Fruit fly (Drosophila melanogaster) whole organism, prepupa: Measurements from ENCODE around the gene CG8372.

ENCODE experiments used
- Blimp-1 ChIP-seq: fragments of 200-800 bp; sonication (Bioruptor generic); optimal IDR thresholded peaks from 3 replicates; lab custom pipeline; 2017; ENCODE audit warnings: missing biosample characterization, missing genetic modification characterization, mild to moderate bottlenecking, moderate library complexity, missing genetic modification reagents
- CG10631 ChIP-seq: fragments of 200-800 bp; sonication (Bioruptor generic); optimal IDR thresholded peaks from 2 replicates; lab custom pipeline; 2016; ENCODE audit warnings: missing biosample characterization, missing genetic modification characterization
- CG10669 ChIP-seq: fragments of 200-800 bp; sonication (Bioruptor generic); optimal IDR thresholded peaks from 3 replicates; lab custom pipeline; 2018; ENCODE audit warnings: missing biosample characterization, mild to moderate bottlenecking, missing genetic modification characterization, moderate library complexity
- CG11294 ChIP-seq: fragments of 200-800 bp; sonication (Bioruptor generic); IDR thresholded peaks from 2 replicates; pipeline ENCODE4 v1.3.6; 2022; ENCODE audit warnings: missing biosample characterization, missing genetic modification characterization
- CG11762 ChIP-seq: fragments of 200-800 bp; sonication (Bioruptor generic); optimal IDR thresholded peaks from 3 replicates; lab custom pipeline; 2016; ENCODE audit warnings: missing biosample characterization, missing genetic modification characterization; ENCODE audit not compliant: insufficient read depth
- CG11902 ChIP-seq: fragments of 200-800 bp; sonication (Bioruptor generic); optimal IDR thresholded peaks from 3 replicates; lab custom pipeline; 2016; ENCODE audit warnings: missing biosample characterization, missing genetic modification characterization
- CG15336 ChIP-seq: fragments of 200-800 bp; sonication (Bioruptor generic); IDR thresholded peaks from 2 replicates; pipeline ENCODE4 v1.3.6; 2022; ENCODE audit warnings: missing biosample characterization, missing genetic modification characterization
- CG1621 ChIP-seq: fragments of 200-800 bp; sonication (Bioruptor generic); optimal IDR thresholded peaks from 3 replicates; lab custom pipeline; 2018; ENCODE audit warnings: missing biosample characterization, mild to moderate bottlenecking, missing genetic modification characterization
- CG16779 ChIP-seq: fragments of 200-800 bp; sonication (Bioruptor generic); optimal IDR thresholded peaks from 3 replicates; lab custom pipeline; 2017; ENCODE audit warnings: missing biosample characterization, mild to moderate bottlenecking, missing genetic modification characterization
- CG3032 ChIP-seq: fragments of 200-800 bp; optimal IDR thresholded peaks from 2 replicates; lab custom pipeline; 2019; ENCODE audit warnings: missing biosample characterization, mild to moderate bottlenecking, missing genetic modification characterization, moderate library complexity
- CG32006 ChIP-seq: fragments of 200-800 bp; sonication (Bioruptor generic); optimal IDR thresholded peaks from 3 replicates; lab custom pipeline; 2017; ENCODE audit warnings: missing biosample characterization, mild to moderate bottlenecking, missing genetic modification characterization
- CG34406 ChIP-seq: fragments of 200-800 bp; sonication (Bioruptor generic); optimal IDR thresholded peaks from 3 replicates; lab custom pipeline; 2016; ENCODE audit warnings: missing biosample characterization, missing genetic modification characterization
- CG3919 ChIP-seq: fragments of 200-800 bp; sonication (Bioruptor generic); optimal IDR thresholded peaks from 3 replicates; lab custom pipeline; 2016; ENCODE audit warnings: missing biosample characterization, missing genetic modification characterization
- CG4318 ChIP-seq: fragments of 200-800 bp; sonication (Bioruptor generic); optimal IDR thresholded peaks from 3 replicates; lab custom pipeline; 2017; ENCODE audit warnings: missing biosample characterization, mild to moderate bottlenecking, missing genetic modification characterization
- CG6163 ChIP-seq: fragments of 200-800 bp; sonication (Bioruptor generic); IDR thresholded peaks from 3 replicates; pipeline ENCODE4 v1.3.6; 2022; ENCODE audit warnings: missing biosample characterization, missing genetic modification characterization
- CG6276 ChIP-seq: fragments of 200-800 bp; sonication (Bioruptor generic); optimal IDR thresholded peaks from 2 replicates; lab custom pipeline; 2017; ENCODE audit warnings: missing biosample characterization, mild to moderate bottlenecking, missing genetic modification characterization
- CG6808 ChIP-seq: fragments of 200-800 bp; sonication (Bioruptor generic); optimal IDR thresholded peaks from 3 replicates; lab custom pipeline; 2017; ENCODE audit warnings: missing biosample characterization, missing genetic modification characterization, mild to moderate bottlenecking, moderate library complexity, missing genetic modification reagents
- CG6854 ChIP-seq: fragments of 200-800 bp; sonication (Bioruptor generic); optimal IDR thresholded peaks from 2 replicates; lab custom pipeline; 2017; ENCODE audit warnings: missing biosample characterization, mild to moderate bottlenecking, missing genetic modification characterization
- CG7368 ChIP-seq: fragments of 200-800 bp; sonication (Bioruptor generic); optimal IDR thresholded peaks from 3 replicates; lab custom pipeline; 2016; ENCODE audit warnings: missing biosample characterization, missing genetic modification characterization
- CG8119 ChIP-seq: fragments of 200-800 bp; sonication (Bioruptor generic); IDR thresholded peaks from 3 replicates; pipeline ENCODE4 v1.3.6; 2022; ENCODE audit warnings: missing biosample characterization, missing genetic modification characterization
- CG8319 ChIP-seq: fragments of 200-800 bp; sonication (Bioruptor generic); optimal IDR thresholded peaks from 3 replicates; lab custom pipeline; 2016; ENCODE audit warnings: missing biosample characterization, missing genetic modification characterization
- CG8632 ChIP-seq: fragments of 200-800 bp; sonication (Bioruptor generic); optimal IDR thresholded peaks from 3 replicates; lab custom pipeline; 2016; ENCODE audit warnings: missing biosample characterization, missing genetic modification characterization
- CG9139 ChIP-seq: fragments of 200-800 bp; sonication (Bioruptor generic); optimal IDR thresholded peaks from 3 replicates; lab custom pipeline; 2017; ENCODE audit warnings: missing biosample characterization, mild to moderate bottlenecking, missing genetic modification characterization
- Eip75B ChIP-seq: fragments of 200-800 bp; sonication (Bioruptor generic); optimal IDR thresholded peaks from 3 replicates; lab custom pipeline; 2016; ENCODE audit warnings: missing biosample characterization, missing genetic modification characterization
- Eip78C ChIP-seq: fragments of 200-800 bp; sonication (Bioruptor generic); peaks from one replicate; lab custom pipeline; 2016; ENCODE audit warnings: missing biosample characterization, missing genetic modification characterization
- Eip93F ChIP-seq: fragments of 200-800 bp; sonication (Bioruptor generic); optimal IDR thresholded peaks from 2 replicates; lab custom pipeline; 2016; ENCODE audit warnings: missing biosample characterization, mild to moderate bottlenecking, missing genetic modification characterization
- Ets96B ChIP-seq: fragments of 200-800 bp; optimal IDR thresholded peaks from 2 replicates; lab custom pipeline; 2019; ENCODE audit warnings: missing biosample characterization, mild to moderate bottlenecking, missing genetic modification characterization, moderate library complexity
- Gug ChIP-seq: fragments of 200-800 bp; sonication (Bioruptor generic); IDR thresholded peaks from 2 replicates; pipeline ENCODE4 v1.3.6; 2022; ENCODE audit warnings: missing biosample characterization, missing genetic modification characterization
- Hr38 ChIP-seq: sonication (Bioruptor generic); optimal IDR thresholded peaks from 2 replicates; lab custom pipeline; 2016; ENCODE audit warnings: missing biosample characterization, missing genetic modification characterization
- Hr4 ChIP-seq: fragments of 200-800 bp; sonication (Bioruptor generic); optimal IDR thresholded peaks from 3 replicates; lab custom pipeline; 2016; ENCODE audit warnings: missing biosample characterization, missing genetic modification characterization
- Lpt ChIP-seq: fragments of 200-800 bp; sonication (Bioruptor generic); optimal IDR thresholded peaks from 3 replicates; lab custom pipeline; 2016; ENCODE audit warnings: missing biosample characterization, missing genetic modification characterization
- Met ChIP-seq: fragments of 200-800 bp; sonication (Bioruptor generic); optimal IDR thresholded peaks from 3 replicates; lab custom pipeline; 2016; ENCODE audit warnings: missing biosample characterization, missing genetic modification characterization
- OdsH ChIP-seq: fragments of 200-800 bp; sonication (Bioruptor generic); optimal IDR thresholded peaks from 3 replicates; lab custom pipeline; 2016; ENCODE audit warnings: missing biosample characterization, missing genetic modification characterization
- Smox ChIP-seq: fragments of 200-800 bp; sonication (Bioruptor generic); optimal IDR thresholded peaks from 3 replicates; lab custom pipeline; 2016; ENCODE audit warnings: missing biosample characterization, missing genetic modification characterization
- Sox102F ChIP-seq: fragments of 200-800 bp; sonication (Bioruptor generic); optimal IDR thresholded peaks from 2 replicates; lab custom pipeline; 2016; ENCODE audit warnings: missing biosample characterization, mild to moderate bottlenecking, missing genetic modification characterization
- Sox14 ChIP-seq: fragments of 200-800 bp; sonication (Bioruptor generic); optimal IDR thresholded peaks from 3 replicates; lab custom pipeline; 2016; ENCODE audit warnings: missing biosample characterization, missing genetic modification characterization
- Sox15 ChIP-seq: fragments of 200-800 bp; sonication (Bioruptor generic); optimal IDR thresholded peaks from 3 replicates; lab custom pipeline; 2016; ENCODE audit warnings: missing biosample characterization, missing genetic modification characterization
- achi ChIP-seq: fragments of 200-800 bp; sonication (Bioruptor generic); optimal IDR thresholded peaks from 3 replicates; lab custom pipeline; 2016; ENCODE audit warnings: missing biosample characterization, missing genetic modification characterization
- acj6 ChIP-seq: fragments of 200-800 bp; sonication (Bioruptor generic); optimal IDR thresholded peaks from 3 replicates; lab custom pipeline; 2016; ENCODE audit warnings: missing biosample characterization, missing genetic modification characterization
- cyc ChIP-seq: fragments of 200-800 bp; sonication (Bioruptor generic); optimal IDR thresholded peaks from 3 replicates; lab custom pipeline; 2016; ENCODE audit warnings: missing biosample characterization, missing genetic modification characterization
- dsx ChIP-seq: fragments of 200-800 bp; optimal IDR thresholded peaks from 3 replicates; lab custom pipeline; 2019; ENCODE audit warnings: missing biosample characterization, mild to moderate bottlenecking, missing genetic modification characterization, moderate library complexity; ENCODE audit not compliant: poor library complexity, severe bottlenecking
- esn ChIP-seq: fragments of 200-800 bp; sonication (Bioruptor generic); optimal IDR thresholded peaks from 2 replicates; lab custom pipeline; 2016; ENCODE audit warnings: missing biosample characterization, mild to moderate bottlenecking, missing genetic modification characterization, moderate library complexity
- fd85E ChIP-seq: fragments of 200-800 bp; sonication (Bioruptor generic); optimal IDR thresholded peaks from 3 replicates; lab custom pipeline; 2016; ENCODE audit warnings: missing biosample characterization, missing genetic modification characterization
- fkh ChIP-seq: fragments of 200-800 bp; sonication (Bioruptor generic); optimal IDR thresholded peaks from 3 replicates; lab custom pipeline; 2017; ENCODE audit warnings: missing biosample characterization, mild to moderate bottlenecking, missing genetic modification characterization, moderate library complexity
- lz ChIP-seq: fragments of 200-800 bp; sonication (Bioruptor generic); optimal IDR thresholded peaks from 3 replicates; lab custom pipeline; 2016; ENCODE audit warnings: missing biosample characterization, missing genetic modification characterization
- net ChIP-seq: fragments of 200-800 bp; sonication (Bioruptor generic); optimal IDR thresholded peaks from 3 replicates; lab custom pipeline; 2016; ENCODE audit warnings: missing biosample characterization, missing genetic modification characterization
- pdm3 ChIP-seq: fragments of 200-800 bp; sonication (Bioruptor generic); optimal IDR thresholded peaks from 3 replicates; lab custom pipeline; 2016; ENCODE audit warnings: missing biosample characterization, missing genetic modification characterization
- spab ChIP-seq: fragments of 200-800 bp; sonication (Bioruptor generic); optimal IDR thresholded peaks from 2 replicates; lab custom pipeline; 2017; ENCODE audit warnings: missing biosample characterization, mild to moderate bottlenecking, missing genetic modification characterization, missing genetic modification reagents
- ss ChIP-seq, 2 experiments: fragments of 200-800 bp; sonication (Bioruptor generic); optimal IDR thresholded peaks; 2 replicates in 1 of 2; 3 replicates in 1 of 2; lab custom pipeline; 2017 to 2018; ENCODE audit warnings: mild to moderate bottlenecking in 2 of 2, missing biosample characterization in 2 of 2, missing genetic modification characterization in 2 of 2, moderate library complexity in 1 of 2
- svp ChIP-seq: fragments of 200-800 bp; sonication (Bioruptor generic); peaks from one replicate; lab custom pipeline; 2016; ENCODE audit warnings: missing biosample characterization, missing genetic modification characterization
- topi ChIP-seq: fragments of 200-800 bp; sonication (Bioruptor generic); optimal IDR thresholded peaks from 3 replicates; lab custom pipeline; 2016; ENCODE audit warnings: missing biosample characterization, missing genetic modification characterization
- vri ChIP-seq: fragments of 200-800 bp; sonication (Bioruptor generic); optimal IDR thresholded peaks from 3 replicates; lab custom pipeline; 2016; ENCODE audit warnings: missing biosample characterization, mild to moderate bottlenecking, missing genetic modification characterization

Gene CG8372

DNA sequence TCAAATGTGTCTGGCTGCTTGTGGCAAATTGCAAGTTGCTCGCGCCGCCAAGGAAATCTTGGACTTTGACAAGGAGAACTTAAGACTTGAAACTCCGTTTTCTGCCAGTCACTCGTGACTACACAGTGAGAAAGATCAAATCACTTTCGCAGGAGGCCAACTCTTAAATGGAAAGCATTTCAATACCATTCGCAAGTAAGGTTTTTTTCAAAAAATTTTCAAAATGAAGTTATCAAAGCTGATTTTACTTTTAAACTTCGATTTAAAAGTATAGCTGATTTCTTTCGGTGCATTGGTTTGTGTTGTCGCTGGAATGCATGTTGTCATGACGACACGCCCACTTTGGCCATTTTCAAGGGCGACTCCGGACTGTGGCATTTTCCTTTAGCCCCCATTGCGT is 19.7 kb upstream of the CG8372 start:
- TF ChIP-seq CG3919 (GFP tag; lab: Kevin White, UChicago) (peak; percentile 86), ss (GFP tag; optimal IDR thresholded peaks at IDR 0.05; lab: Kevin White, UChicago) (peak; percentile 89 to 91), svp (GFP tag; lab: Kevin White, UChicago) (peak; percentile 67), dsx (GFP tag; lab: Kevin White, UChicago) (peak; percentile 88), CG16779 (tag; lab: Kevin White, UChicago) (peak; percentile 60), CG10631 (GFP tag; lab: Kevin White, UChicago) (peak; percentile 85), Gug (GFP tag; lab: Robert Waterston, UW) (peak; percentile 73), Eip78C (GFP tag; lab: Kevin White, UChicago) (peak; percentile 94), CG10669 (GFP tag; lab: Kevin White, UChicago) (peak; percentile 91), CG6163 (GFP tag; lab: Robert Waterston, UW) (peak; percentile 93), CG8632 (GFP tag; lab: Kevin White, UChicago) (peak; percentile 68), fd85E (GFP tag; lab: Kevin White, UChicago) (peak; percentile 7), CG11902 (GFP tag; lab: Kevin White, UChicago) (peak; percentile 45), CG1621 (tag; lab: Kevin White, UChicago) (peak; percentile 89), Sox14 (GFP tag; lab: Kevin White, UChicago) (peak; percentile 82), CG9139 (peak; percentile 86), Hr4 (GFP tag; lab: Kevin White, UChicago) (peak; percentile 71), Sox102F (GFP tag; lab: Kevin White, UChicago) (peak; percentile 48), CG6854 (GFP tag; lab: Kevin White, UChicago) (peak; percentile 1), net (GFP tag; lab: Kevin White, UChicago) (peak; percentile 77), CG3032 (tag; lab: Kevin White, UChicago) (peak; percentile 91), topi (GFP tag; lab: Kevin White, UChicago) (peak; percentile 57), OdsH (GFP tag; lab: Kevin White, UChicago) (peak; percentile 82), CG11762 (GFP tag; lab: Kevin White, UChicago) (peak; percentile 81), Ets96B (peak; percentile 85), spab (GFP tag; lab: Kevin White, UChicago) (peak; percentile 89), Blimp-1 (no peak), vri (GFP tag; lab: Kevin White, UChicago) (no peak), cyc (GFP tag; lab: Kevin White, UChicago) (peak; percentile 49), CG15336 (GFP tag; lab: Robert Waterston, UW) (peak; percentile 85), Sox15 (peak; percentile 48), CG4318 (GFP tag; lab: Kevin White, UChicago) (peak; percentile 57), lz (GFP tag; lab: Kevin White, UChicago) (peak; percentile 62), CG6808 (GFP tag; lab: Kevin White, UChicago) (peak; percentile 92), pdm3 (GFP tag; lab: Kevin White, UChicago) (peak; percentile 77), CG7368 (peak; percentile 83), CG6276 (GFP tag; lab: Kevin White, UChicago) (peak; percentile 65), Lpt (peak; percentile 70), Hr38 (no peak), CG8119 (peak; percentile 81), CG34406 (GFP tag; lab: Kevin White, UChicago) (peak; percentile 72), Met (GFP tag; lab: Kevin White, UChicago) (peak; percentile 72), Smox (GFP tag; lab: Kevin White, UChicago) (peak; percentile 49), achi (GFP tag; lab: Kevin White, UChicago) (peak; percentile 83), CG11294 (peak; percentile 69; the same call in 1 of the 2 replicates), Eip75B (GFP tag; lab: Kevin White, UChicago) (peak; percentile 82), Eip93F (GFP tag; lab: Kevin White, UChicago) (no peak), CG32006 (peak; percentile 76), fkh (no peak), acj6 (GFP tag; lab: Kevin White, UChicago) (peak; percentile 77), esn (GFP tag; lab: Kevin White, UChicago) (peak; percentile 54), CG8319 (GFP tag; lab: Kevin White, UChicago) (peak; percentile 70)
